Worm (Caenorhabditis elegans): ENCODE measurements around the gene B0244.9.

DNA sequence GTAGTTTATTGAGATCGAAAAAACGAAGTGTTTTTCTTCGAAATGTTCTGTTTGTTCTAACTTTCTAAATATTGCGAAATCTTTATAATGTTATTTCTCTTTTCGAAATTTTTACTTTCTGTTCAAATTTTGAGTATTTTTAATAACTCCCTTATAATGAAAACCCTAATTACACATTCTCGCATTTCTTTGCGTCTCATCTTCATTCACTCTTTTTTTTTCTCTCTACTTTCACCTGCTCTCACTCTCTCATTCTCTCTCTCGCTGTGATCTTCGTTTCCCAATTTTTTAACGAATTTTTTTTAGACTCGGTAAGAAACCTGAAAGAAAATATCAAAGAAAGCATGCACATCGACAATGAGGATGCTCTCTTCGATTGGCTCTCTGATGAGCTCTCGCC, 19.6 kb downstream of the B0244.9 start, which contains the start of gene rbm-26:
- TF ChIP-seq lin-15B (tag; optimal IDR thresholded peaks at IDR 0.05) (no peak), pax-3 (tag; optimal IDR thresholded peaks at IDR 0.05) (no peak), lin-39 (tag; optimal IDR thresholded peaks at IDR 0.05) (no peak)
